Worm (Caenorhabditis elegans) whole organism, early embryonic: Measurements from ENCODE around the gene K07E3.4.

Source experiments
- F13C5.2 ChIP-seq: sonication (generic microtip); optimal IDR thresholded peaks from 2 replicates; lab custom pipeline; 2017; ENCODE audit warnings: mild to moderate bottlenecking, missing genetic modification characterization, inconsistent platforms, missing compliant biosample characterization
- aly-1 ChIP-seq: sonication (generic microtip); optimal IDR thresholded peaks from 2 replicates; lab custom pipeline; 2016; ENCODE audit warnings: missing genetic modification characterization, missing compliant biosample characterization
- ama-1 ChIP-seq: fragments of 150-350 bp; optimal IDR thresholded peaks from 2 replicates; lab custom pipeline; 2014
- ceh-13 ChIP-seq: fragments of 200-800 bp; sonication (Bioruptor generic); optimal IDR thresholded peaks from 2 replicates; lab custom pipeline; 2018; ENCODE audit warnings: mild to moderate bottlenecking, missing genetic modification characterization, missing compliant biosample characterization
- ceh-36 ChIP-seq: sonication (generic microtip); optimal IDR thresholded peaks from 2 replicates; lab custom pipeline; 2016; ENCODE audit warnings: missing genetic modification characterization, inconsistent platforms, missing compliant biosample characterization
- flt-1 ChIP-seq: fragments of 200-800 bp; sonication (Bioruptor generic); IDR thresholded peaks from 2 replicates; pipeline ENCODE4 v1.3.6; 2022; ENCODE audit warnings: missing genetic modification characterization, missing compliant biosample characterization
- hmg-4 ChIP-seq: fragments of 200-800 bp; sonication (Bioruptor generic); optimal IDR thresholded peaks from 2 replicates; lab custom pipeline; 2018; ENCODE audit warnings: mild to moderate bottlenecking, missing genetic modification characterization, missing compliant biosample characterization
- scrt-1 ChIP-seq: fragments of 200-800 bp; sonication (Bioruptor generic); IDR thresholded peaks from 2 replicates; pipeline ENCODE4 v1.3.6; 2022; ENCODE audit warnings: missing genetic modification characterization, missing compliant biosample characterization
- tra-4 ChIP-seq: sonication (generic microtip); optimal IDR thresholded peaks from 2 replicates; lab custom pipeline; 2017; ENCODE audit warnings: missing genetic modification characterization, missing compliant biosample characterization

ce11 chrX:8045152-8045551 is 38.7 kb downstream of the K07E3.4 start, which contains the start of gene C18A11.4:
- TF ChIP-seq F13C5.2 (no peak), ama-1 (no peak), hmg-4 (GFP tag; lab: Kevin White, UChicago) (no peak), tra-4 (tag; lab: Kevin White, UChicago) (no peak), flt-1 (GFP tag; lab: Robert Waterston, UW) (no peak), aly-1 (tag; lab: Kevin White, UChicago) (no peak), scrt-1 (GFP tag; lab: Robert Waterston, UW) (no peak), ceh-36 (tag; lab: Kevin White, UChicago) (no peak), ceh-13 (no peak)
